Worm (Caenorhabditis elegans) whole organism, L4 larva: Measurements from ENCODE around the gene srg-32.

Experiments
- F10B5.3 ChIP-seq: sonication (generic microtip); optimal IDR thresholded peaks from 2 replicates; lab custom pipeline; 2016; ENCODE audit warnings: mild to moderate bottlenecking, missing genetic modification characterization, missing compliant biosample characterization
- F26F4.8 ChIP-seq: fragments of 200-800 bp; sonication (Bioruptor generic); conservative IDR thresholded peaks from 2 replicates; pipeline ENCODE4 v1.3.6; 2022; ENCODE audit warnings: missing genetic modification characterization, missing compliant biosample characterization
- T20F7.1 ChIP-seq: fragments of 200-800 bp; sonication (Bioruptor generic); optimal IDR thresholded peaks from 2 replicates; lab custom pipeline; 2018; ENCODE audit warnings: mild to moderate bottlenecking, missing genetic modification characterization, missing compliant biosample characterization
- T26A8.4 ChIP-seq: fragments of 200-800 bp; sonication (Bioruptor generic); IDR thresholded peaks from 2 replicates; pipeline ENCODE4 v1.3.6; 2022; ENCODE audit warnings: missing genetic modification characterization, missing compliant biosample characterization
- Y5F2A.4 ChIP-seq: fragments of 200-800 bp; sonication (Bioruptor generic); optimal IDR thresholded peaks from 2 replicates; lab custom pipeline; 2018; ENCODE audit warnings: mild to moderate bottlenecking, missing genetic modification characterization, missing compliant biosample characterization
- Y75B8A.6 ChIP-seq: fragments of 200-800 bp; sonication (Bioruptor generic); IDR thresholded peaks from 2 replicates; pipeline ENCODE4 v1.3.6; 2022; ENCODE audit warnings: missing genetic modification reagents, missing genetic modification characterization, missing compliant biosample characterization
- ZK546.5 ChIP-seq, 2 experiments: sonication (generic microtip); optimal IDR thresholded peaks; 2 replicates each; lab custom pipeline; 2017; ENCODE audit warnings: missing biosample characterization in 2 of 2, missing genetic modification characterization in 2 of 2
- aha-1 ChIP-seq: fragments of 150-350 bp; peaks from one replicate; lab custom pipeline; 2014; ENCODE audit warnings: missing biosample characterization, missing genetic modification characterization
- attf-4 ChIP-seq: sonication (generic microtip); optimal IDR thresholded peaks from 3 replicates; lab custom pipeline; 2017; ENCODE audit warnings: missing biosample characterization, missing genetic modification characterization
- ceh-20 ChIP-seq: fragments of 200-800 bp; sonication (Bioruptor generic); IDR thresholded peaks from 2 replicates; pipeline ENCODE4 v1.3.6; 2022; ENCODE audit warnings: missing genetic modification reagents, missing genetic modification characterization, missing compliant biosample characterization
- ceh-32 ChIP-seq: sonication (generic microtip); optimal IDR thresholded peaks from 2 replicates; lab custom pipeline; 2016; ENCODE audit warnings: mild to moderate bottlenecking, missing genetic modification characterization, missing compliant biosample characterization; ENCODE audit not compliant: poor library complexity
- ceh-62 ChIP-seq: sonication (generic microtip); optimal IDR thresholded peaks from 2 replicates; lab custom pipeline; 2017; ENCODE audit warnings: missing biosample characterization, missing genetic modification characterization
- ceh-82 ChIP-seq: sonication (generic microtip); optimal IDR thresholded peaks from 2 replicates; lab custom pipeline; 2017; ENCODE audit warnings: missing biosample characterization, missing genetic modification characterization
- ctbp-1 ChIP-seq: fragments of 200-800 bp; sonication (Bioruptor generic); IDR thresholded peaks from 2 replicates; pipeline ENCODE4 v1.3.6; 2022; ENCODE audit warnings: missing genetic modification reagents, missing genetic modification characterization, missing compliant biosample characterization
- daf-16 ChIP-seq, 3 experiments: sonication (generic microtip); optimal IDR thresholded peaks; 2 replicates each; lab custom pipeline; 2016 to 2017; ENCODE audit warnings: missing genetic modification characterization in 3 of 3, missing genetic modification reagents in 3 of 3, mild to moderate bottlenecking in 2 of 3, missing compliant biosample characterization in 2 of 3, missing biosample characterization in 1 of 3, moderate library complexity in 1 of 3
- daf-19 ChIP-seq: fragments of 200-800 bp; sonication (Bioruptor generic); conservative IDR thresholded peaks from 2 replicates; pipeline ENCODE4 v1.3.6; 2022; ENCODE audit warnings: missing genetic modification characterization, missing compliant biosample characterization
- daf-8 ChIP-seq: fragments of 200-800 bp; sonication (Bioruptor generic); IDR thresholded peaks from 2 replicates; pipeline ENCODE4 v1.3.6; 2022; ENCODE audit warnings: missing genetic modification characterization, missing compliant biosample characterization
- dmd-6 ChIP-seq: fragments of 200-800 bp; sonication (Bioruptor generic); IDR thresholded peaks from 2 replicates; pipeline ENCODE4 v1.3.6; 2022; ENCODE audit warnings: missing genetic modification reagents, missing genetic modification characterization, missing compliant biosample characterization
- dpl-1 ChIP-seq: fragments of 150-350 bp; optimal IDR thresholded peaks from 2 replicates; lab custom pipeline; 2014; ENCODE audit warnings: missing biosample characterization, missing genetic modification reagents, missing genetic modification characterization
- dve-1 ChIP-seq: sonication (generic microtip); optimal IDR thresholded peaks from 2 replicates; lab custom pipeline; 2017; ENCODE audit warnings: antibody characterized with exemption, mild to moderate bottlenecking, missing genetic modification characterization, missing compliant biosample characterization; ENCODE audit not compliant: insufficient read depth
- hlh-11 ChIP-seq: fragments of 200-800 bp; sonication (Bioruptor generic); optimal IDR thresholded peaks from 2 replicates; lab custom pipeline; 2018; ENCODE audit warnings: mild to moderate bottlenecking, missing genetic modification characterization, missing compliant biosample characterization
- hmg-1.1 ChIP-seq: fragments of 200-800 bp; sonication (Bioruptor generic); IDR thresholded peaks from 2 replicates; pipeline ENCODE4 v1.3.6; 2022; ENCODE audit warnings: missing genetic modification reagents, missing genetic modification characterization, missing compliant biosample characterization
- lin-38 ChIP-seq: fragments of 200-800 bp; sonication (Bioruptor generic); IDR thresholded peaks from 2 replicates; pipeline ENCODE4 v1.3.6; 2022; ENCODE audit warnings: missing genetic modification reagents, missing genetic modification characterization, missing compliant biosample characterization
- lin-39 ChIP-seq: fragments of 150-350 bp; optimal IDR thresholded peaks from 2 replicates; lab custom pipeline; 2014; ENCODE audit warnings: missing biosample characterization, missing genetic modification reagents, missing genetic modification characterization
- mxl-2 ChIP-seq: fragments of 200-800 bp; sonication (Bioruptor generic); conservative IDR thresholded peaks from 2 replicates; pipeline ENCODE4 v1.3.6; 2022; ENCODE audit warnings: missing genetic modification reagents, missing genetic modification characterization, missing compliant biosample characterization
- nhr-237 ChIP-seq: sonication (generic microtip); optimal IDR thresholded peaks from 2 replicates; lab custom pipeline; 2017; ENCODE audit warnings: missing biosample characterization, missing genetic modification characterization
- nhr-28 ChIP-seq: fragments of 150-350 bp; optimal IDR thresholded peaks from 2 replicates; lab custom pipeline; 2014; ENCODE audit warnings: missing biosample characterization, missing genetic modification characterization
- nhr-48 ChIP-seq: sonication (generic microtip); optimal IDR thresholded peaks from 2 replicates; lab custom pipeline; 2016; ENCODE audit warnings: mild to moderate bottlenecking, missing genetic modification characterization, missing compliant biosample characterization
- nhr-77 ChIP-seq: fragments of 150-350 bp; optimal IDR thresholded peaks from 2 replicates; lab custom pipeline; 2014; ENCODE audit warnings: missing biosample characterization, missing genetic modification characterization
- sdz-12 ChIP-seq: fragments of 200-800 bp; sonication (Bioruptor generic); optimal IDR thresholded peaks from 2 replicates; lab custom pipeline; 2018; ENCODE audit warnings: mild to moderate bottlenecking, missing genetic modification characterization, missing compliant biosample characterization
- snpc-1.2 ChIP-seq: fragments of 200-800 bp; sonication (Bioruptor generic); IDR thresholded peaks from 2 replicates; pipeline ENCODE4 v1.3.6; 2022; ENCODE audit warnings: missing genetic modification reagents, missing genetic modification characterization, missing compliant biosample characterization
- spr-1 ChIP-seq: sonication (generic microtip); optimal IDR thresholded peaks from 2 replicates; lab custom pipeline; 2016; ENCODE audit warnings: mild to moderate bottlenecking, missing genetic modification characterization, missing compliant biosample characterization
- spr-3 ChIP-seq: fragments of 200-800 bp; sonication (Bioruptor generic); optimal IDR thresholded peaks from 2 replicates; lab custom pipeline; 2018; ENCODE audit warnings: mild to moderate bottlenecking, missing genetic modification characterization, missing compliant biosample characterization
- tag-97 ChIP-seq: fragments of 200-800 bp; sonication (Bioruptor generic); IDR thresholded peaks from 2 replicates; pipeline ENCODE4 v1.3.6; 2022; ENCODE audit warnings: missing genetic modification characterization, missing compliant biosample characterization
- unc-62 ChIP-seq, 3 experiments: fragments of 150-350 bp in 1 of 3; sonication (generic microtip); optimal IDR thresholded peaks in 2 of 3; peaks in 1 of 3; 1 replicate in 1 of 3; 2 replicates in 2 of 3; lab custom pipeline; 2014 to 2017; ENCODE audit warnings: missing biosample characterization in 3 of 3, missing genetic modification characterization in 3 of 3, missing genetic modification reagents in 3 of 3, missing genotype in 1 of 3
- zag-1 ChIP-seq: fragments of 150-350 bp; optimal IDR thresholded peaks from 2 replicates; lab custom pipeline; 2014; ENCODE audit warnings: missing biosample characterization, missing genetic modification characterization
- zfp-2 ChIP-seq: sonication (generic microtip); optimal IDR thresholded peaks from 2 replicates; lab custom pipeline; 2016; ENCODE audit warnings: mild to moderate bottlenecking, missing genetic modification characterization, missing compliant biosample characterization
- zip-11 ChIP-seq: fragments of 200-800 bp; sonication (Bioruptor generic); IDR thresholded peaks from 2 replicates; pipeline ENCODE4 v1.3.6; 2022; ENCODE audit warnings: missing genetic modification characterization, missing compliant biosample characterization

srg-32 gene

ce11 chrV:10578938-10579337 lies 9.7 kb downstream of the srg-32 start, which contains the start of the genes erh-1 and lpd-9 (continued):
- TF ChIP-seq snpc-1.2 (GFP tag; lab: Robert Waterston, UW) = no peak
- peak; percentile 20 for TF ChIP-seq zfp-2 (tag; lab: Kevin White, UChicago)
- TF ChIP-seq tag-97 (GFP tag; lab: Robert Waterston, UW) = no peak
- TF ChIP-seq nhr-28 (tag; lab: Kevin White, UChicago) = peak; percentile 7
- TF ChIP-seq spr-1 (tag; lab: Kevin White, UChicago) = peak; percentile 52
- TF ChIP-seq ceh-32 (tag; lab: Kevin White, UChicago) = no peak
- peak; percentile 78 for TF ChIP-seq ceh-20 (GFP tag; lab: Robert Waterston, UW)
- TF ChIP-seq dve-1 (tag; lab: Kevin White, UChicago) = peak; percentile 69
- peak; percentile 80 for TF ChIP-seq dpl-1 (GFP tag; lab: Kevin White, UChicago)
- no peak for TF ChIP-seq lin-39 (tag; lab: Kevin White, UChicago)
- TF ChIP-seq sdz-12 (GFP tag; lab: Kevin White, UChicago) = no peak
- TF ChIP-seq dmd-6 (GFP tag; lab: Robert Waterston, UW) = peak; percentile 73
- TF ChIP-seq F26F4.8 (GFP tag; lab: Robert Waterston, UW) = no peak
- TF ChIP-seq T26A8.4 = peak; percentile 82; the same call in 1 of the 2 replicates
- TF ChIP-seq hlh-11 (tag; lab: Kevin White, UChicago) = peak; percentile 69
- TF ChIP-seq daf-16 (GFP tag; optimal IDR thresholded peaks at IDR 0.05; lab: Kevin White, UChicago) = peak in 1 of 2 experiments; percentile 43
- TF ChIP-seq daf-16 (tag; optimal IDR thresholded peaks at IDR 0.05; lab: Kevin White, UChicago) = peak; percentile 58
- TF ChIP-seq lin-38 = peak; percentile 84

ce11 chrV:10578226-10578625 lies 10.4 kb downstream of the srg-32 start, which contains the start of gene mics-1:
Gene mics-1 (minus strand): TSS chrV:10578326.
- TF ChIP-seq daf-19 (GFP tag; lab: Robert Waterston, UW) = 0 out of 2 replicates have a peak, but pooled peaks have one; percentile 27
- no peak for TF ChIP-seq nhr-77 (tag; lab: Kevin White, UChicago)

ce11 chrV:10576319-10576718 lies 12.3 kb downstream of the srg-32 start, which contains the start of gene vps-54:
Gene vps-54 (minus strand): TSS chrV:10576419.
- TF ChIP-seq daf-16 (GFP tag; optimal IDR thresholded peaks at IDR 0.05; lab: Kevin White, UChicago) (no peak), daf-16 (tag; optimal IDR thresholded peaks at IDR 0.05; lab: Kevin White, UChicago) (no peak), zip-11 (GFP tag; lab: Robert Waterston, UW) (no peak), F10B5.3 (tag; lab: Kevin White, UChicago) (no peak), sdz-12 (GFP tag; lab: Kevin White, UChicago) (no peak), ceh-62 (no peak), spr-3 (no peak)

- TF ChIP-seq unc-62 (GFP tag; optimal IDR thresholded peaks at IDR 0.05 in 1 of 2; lab: Kevin White, UChicago) (peak in 1 of 2 experiments; percentile 91), unc-62 (tag; optimal IDR thresholded peaks at IDR 0.05; lab: Kevin White, UChicago) (no peak), ceh-82 (tag; lab: Kevin White, UChicago) (no peak), ZK546.5 (tag; optimal IDR thresholded peaks at IDR 0.05; lab: Kevin White, UChicago) (no peak), zag-1 (tag; lab: Kevin White, UChicago) (no peak), spr-3 (no peak), Y75B8A.6 (GFP tag; lab: Robert Waterston, UW) (no peak), attf-4 (tag; lab: Kevin White, UChicago) (no peak), aha-1 (tag; lab: Kevin White, UChicago) (peak; percentile 32), T20F7.1 (no peak)
These were observed 14.4 kb downstream of the srg-32 start for ce11 chrV:10574197-10574596.

ce11 chrV:10572614-10573013 lies 16.0 kb downstream of the srg-32 start, which contains the start of gene del-6:
Gene del-6 (plus strand): TSS chrV:10572914.
- no peak for TF ChIP-seq mxl-2 (GFP tag; lab: Robert Waterston, UW)
- no peak for TF ChIP-seq nhr-48 (tag; lab: Kevin White, UChicago)
- TF ChIP-seq daf-16 (GFP tag; optimal IDR thresholded peaks at IDR 0.05; lab: Kevin White, UChicago) = no peak
- no peak for TF ChIP-seq daf-16 (tag; optimal IDR thresholded peaks at IDR 0.05; lab: Kevin White, UChicago)
- no peak for TF ChIP-seq zag-1 (tag; lab: Kevin White, UChicago)
- no peak for TF ChIP-seq ctbp-1 (GFP tag; lab: Robert Waterston, UW)
- no peak for TF ChIP-seq nhr-237 (tag; lab: Kevin White, UChicago)
- no peak for TF ChIP-seq daf-8
- no peak for TF ChIP-seq Y5F2A.4 (GFP tag; lab: Kevin White, UChicago)
- TF ChIP-seq F10B5.3 (tag; lab: Kevin White, UChicago) = no peak
- no peak for TF ChIP-seq hlh-11 (tag; lab: Kevin White, UChicago)
- no peak for TF ChIP-seq tag-97 (GFP tag; lab: Robert Waterston, UW)
- no peak for TF ChIP-seq hmg-1.1 (GFP tag; lab: Robert Waterston, UW)
